Fruit fly (Drosophila melanogaster) whole organism, adult: ENCODE data around the gene CG4951.

ENCODE experiments used
- CG11617 ChIP-seq: fragments of 200-800 bp; sonication (Bioruptor generic); optimal IDR thresholded peaks from 2 replicates; lab custom pipeline; 2017; ENCODE audit warnings: mild to moderate bottlenecking, missing biosample characterization, missing genetic modification reagents, missing genetic modification characterization
- CG12768 ChIP-seq: fragments of 200-800 bp; sonication (Bioruptor generic); optimal IDR thresholded peaks from 2 replicates; lab custom pipeline; 2017; ENCODE audit warnings: missing biosample characterization, missing genetic modification characterization, mild to moderate bottlenecking, moderate library complexity, missing genetic modification reagents
- CG1620 ChIP-seq: fragments of 200-800 bp; sonication (Bioruptor generic); optimal IDR thresholded peaks from 2 replicates; lab custom pipeline; 2016; ENCODE audit warnings: missing biosample characterization, missing genetic modification characterization
- CG7101 ChIP-seq: fragments of 200-800 bp; sonication (Bioruptor generic); optimal IDR thresholded peaks from 2 replicates; lab custom pipeline; 2018; ENCODE audit warnings: missing biosample characterization, mild to moderate bottlenecking, missing genetic modification characterization, moderate library complexity
- Clk ChIP-seq: fragments of 200-800 bp; sonication (Bioruptor generic); optimal IDR thresholded peaks from 2 replicates; lab custom pipeline; 2017; ENCODE audit warnings: missing biosample characterization, missing genetic modification characterization
- Crg-1 ChIP-seq: fragments of 200-800 bp; sonication (Bioruptor generic); optimal IDR thresholded peaks from 2 replicates; lab custom pipeline; 2016; ENCODE audit warnings: missing biosample characterization, missing genetic modification characterization
- Hr96 ChIP-seq: fragments of 200-800 bp; sonication (Bioruptor generic); optimal IDR thresholded peaks from 2 replicates; lab custom pipeline; 2016; ENCODE audit warnings: missing biosample characterization, missing genetic modification characterization
- bab1 ChIP-seq: fragments of 200-800 bp; sonication (Bioruptor generic); optimal IDR thresholded peaks from 3 replicates; lab custom pipeline; 2019; ENCODE audit warnings: missing biosample characterization, mild to moderate bottlenecking, missing genetic modification characterization, moderate library complexity
- cic ChIP-seq: fragments of 200-800 bp; sonication (Bioruptor generic); optimal IDR thresholded peaks from 2 replicates; lab custom pipeline; 2017; ENCODE audit warnings: missing biosample characterization, mild to moderate bottlenecking, missing genetic modification characterization, moderate library complexity
- cnc ChIP-seq, 2 experiments: fragments of >200 bp; optimal IDR thresholded peaks; 2 replicates each; lab custom pipeline; 2017
- kay ChIP-seq: fragments of 200-800 bp; sonication (Bioruptor generic); peaks from one replicate; lab custom pipeline; 2016; ENCODE audit warnings: missing biosample characterization, missing genetic modification characterization, borderline replicate concordance
- ovo ChIP-seq: fragments of 200-800 bp; sonication (Bioruptor generic); optimal IDR thresholded peaks from 2 replicates; lab custom pipeline; 2016; ENCODE audit warnings: missing biosample characterization, missing genetic modification characterization
- pad ChIP-seq: fragments of 200-800 bp; sonication (Bioruptor generic); optimal IDR thresholded peaks from 3 replicates; lab custom pipeline; 2017; ENCODE audit warnings: missing biosample characterization, missing genetic modification characterization, mild to moderate bottlenecking, moderate library complexity, missing genetic modification reagents

DNA sequence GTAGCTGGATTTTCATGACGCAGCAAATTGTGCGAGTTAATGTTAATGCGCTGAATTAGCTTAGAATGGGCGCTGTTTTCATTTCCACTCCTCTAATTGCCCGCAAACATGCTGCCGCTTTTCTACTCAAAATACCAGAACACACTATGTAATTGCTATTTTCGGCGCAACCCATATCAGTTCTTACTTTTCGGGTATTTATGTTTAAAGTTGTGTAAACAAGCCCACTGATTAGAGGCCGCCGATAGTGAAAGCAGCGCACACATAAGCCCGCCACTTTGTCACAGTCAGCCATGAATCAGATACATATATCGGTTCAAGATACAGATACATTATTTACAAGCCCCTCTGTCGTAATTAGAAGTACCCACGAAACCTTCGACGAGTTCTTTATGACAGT lies 32.9 kb upstream of the CG4951 start:
- TF ChIP-seq ovo: no peak
- TF ChIP-seq Hr96 (GFP tag; lab: Kevin White, UChicago): no peak
- TF ChIP-seq pad (GFP tag; lab: Kevin White, UChicago): no peak
- TF ChIP-seq Crg-1 (GFP tag; lab: Kevin White, UChicago): no peak
- TF ChIP-seq cnc (optimal IDR thresholded peaks at IDR 0.05; lab: Kevin White, UChicago): no peak
- no peak for TF ChIP-seq CG7101 (tag; lab: Kevin White, UChicago)
- no peak for TF ChIP-seq CG11617 (GFP tag; lab: Kevin White, UChicago)
- no peak for TF ChIP-seq Clk (GFP tag; lab: Kevin White, UChicago)
- no peak for TF ChIP-seq CG12768 (GFP tag; lab: Kevin White, UChicago)
- no peak for TF ChIP-seq kay (GFP tag; lab: Kevin White, UChicago)
- no peak for TF ChIP-seq cic (GFP tag; lab: Kevin White, UChicago)
- no peak for TF ChIP-seq bab1
- no peak for TF ChIP-seq CG1620 (GFP tag; lab: Kevin White, UChicago)
